Fruit fly (Drosophila melanogaster) whole organism, wandering third instar larva: ENCODE results near the gene CG3285.

Source experiments
- CG32264 ChIP-seq: fragments of 200-800 bp; sonication (Bioruptor generic); optimal IDR thresholded peaks from 2 replicates; lab custom pipeline; 2016; ENCODE audit warnings: missing biosample characterization, missing genetic modification characterization
- Myc ChIP-seq: fragments of >200 bp; optimal IDR thresholded peaks from 2 replicates; lab custom pipeline; 2017
- OdsH ChIP-seq: fragments of 200-800 bp; sonication (Bioruptor generic); optimal IDR thresholded peaks from 2 replicates; lab custom pipeline; 2016; ENCODE audit warnings: missing biosample characterization, mild to moderate bottlenecking, missing genetic modification characterization
- br ChIP-seq: fragments of 200-800 bp; sonication (Bioruptor generic); optimal IDR thresholded peaks from 2 replicates; lab custom pipeline; 2016; ENCODE audit warnings: missing biosample characterization, missing genetic modification characterization
- h ChIP-seq: fragments of 200-800 bp; sonication (Bioruptor generic); optimal IDR thresholded peaks from 3 replicates; lab custom pipeline; 2016; ENCODE audit warnings: missing biosample characterization, mild to moderate bottlenecking, missing genetic modification characterization
- jim ChIP-seq: fragments of 175-275, 200-325 bp; sonication (Bioruptor generic); optimal IDR thresholded peaks from 2 replicates; lab custom pipeline; 2016; ENCODE audit warnings: missing biosample characterization, mild to moderate bottlenecking, missing genetic modification characterization
- lola ChIP-seq: fragments of >200 bp; optimal IDR thresholded peaks from 2 replicates; lab custom pipeline; 2017; ENCODE audit warnings: missing biosample characterization, missing genetic modification characterization
- pan ChIP-seq: fragments of >200 bp; optimal IDR thresholded peaks from 2 replicates; lab custom pipeline; 2017
- sv ChIP-seq: fragments of 200-800 bp; sonication (Bioruptor generic); optimal IDR thresholded peaks from 3 replicates; lab custom pipeline; 2016; ENCODE audit warnings: missing biosample characterization, missing genetic modification characterization
- usp ChIP-seq: fragments of >200 bp; optimal IDR thresholded peaks from 2 replicates; lab custom pipeline; 2017; ENCODE audit warnings: missing biosample characterization, missing genetic modification characterization

dm6 chr2L:3302958-3303842 is 27.5 kb upstream of the CG3285 start, which contains the start of gene CG9663:
- TF ChIP-seq CG32264 (GFP tag; lab: Kevin White, UChicago) (no peak), lola (GFP tag; lab: Kevin White, UChicago) (no peak), Myc (lab: Kevin White, UChicago) (no peak), OdsH (GFP tag; lab: Kevin White, UChicago) (peak; percentile 52), h (GFP tag; lab: Kevin White, UChicago) (peak; percentile 80), sv (peak; percentile 0), br (GFP tag; lab: Kevin White, UChicago) (peak; percentile 66), pan (lab: Kevin White, UChicago) (no peak), jim (GFP tag; lab: Kevin White, UChicago) (no peak), usp (GFP tag; lab: Kevin White, UChicago) (no peak)
